Worm (Caenorhabditis elegans) whole organism, L3 larva: ENCODE measurements around the gene lpl-1.

Source experiments
- R02D3.7 ChIP-seq: fragments of 150-350 bp; optimal IDR thresholded peaks from 2 replicates; lab custom pipeline; 2014; ENCODE audit warnings: missing biosample characterization, missing genetic modification characterization
- aly-2 ChIP-seq: fragments of 150-350 bp; optimal IDR thresholded peaks from 2 replicates; lab custom pipeline; 2014; ENCODE audit warnings: missing biosample characterization, missing genetic modification characterization
- ama-1 ChIP-seq: fragments of 150-350 bp; optimal IDR thresholded peaks from 2 replicates; lab custom pipeline; 2018
- ceh-16 ChIP-seq: sonication (generic microtip); optimal IDR thresholded peaks from 2 replicates; lab custom pipeline; 2017; ENCODE audit warnings: missing biosample characterization, missing genetic modification characterization
- ceh-82 ChIP-seq: fragments of 150-350 bp; optimal IDR thresholded peaks from 2 replicates; lab custom pipeline; 2014; ENCODE audit warnings: missing biosample characterization, missing genetic modification characterization
- ceh-9 ChIP-seq: sonication (generic microtip); optimal IDR thresholded peaks from 2 replicates; lab custom pipeline; 2018; ENCODE audit warnings: missing biosample characterization, missing genetic modification characterization
- daf-12 ChIP-seq: fragments of 150-350 bp; optimal IDR thresholded peaks from 2 replicates; lab custom pipeline; 2014; ENCODE audit warnings: missing biosample characterization, missing genetic modification reagents, missing genetic modification characterization
- egl-27 ChIP-seq: sonication (generic microtip); optimal IDR thresholded peaks from 4 replicates; lab custom pipeline; 2017; ENCODE audit warnings: missing biosample characterization, missing genetic modification reagents, missing genetic modification characterization
- egl-5 ChIP-seq: fragments of 150-350 bp; optimal IDR thresholded peaks from 2 replicates; lab custom pipeline; 2017; ENCODE audit warnings: missing biosample characterization, missing genetic modification reagents, missing genetic modification characterization, inconsistent platforms
- elt-1 ChIP-seq: fragments of 150-350 bp; optimal IDR thresholded peaks from 2 replicates; lab custom pipeline; 2014; ENCODE audit warnings: missing biosample characterization, missing genetic modification characterization
- elt-3 ChIP-seq, 3 experiments: fragments of 150-350 bp in 1 of 3; sonication (generic microtip) in 2 of 3; optimal IDR thresholded peaks; 2 replicates in 2 of 3; 4 replicates in 1 of 3; lab custom pipeline; 2014 to 2017; ENCODE audit warnings: missing biosample characterization in 3 of 3, missing genetic modification characterization in 3 of 3
- eor-1 ChIP-seq, 2 experiments: fragments of 150-350 bp; optimal IDR thresholded peaks; 2 replicates each; lab custom pipeline; 2014 to 2018; ENCODE audit warnings: missing biosample characterization in 2 of 2, missing genetic modification characterization in 2 of 2
- fkh-10 ChIP-seq: sonication (generic microtip); optimal IDR thresholded peaks from 2 replicates; lab custom pipeline; 2017; ENCODE audit warnings: missing biosample characterization, missing genetic modification reagents, missing genetic modification characterization
- fkh-2 ChIP-seq: fragments of 150-350 bp; optimal IDR thresholded peaks from 2 replicates; lab custom pipeline; 2014; ENCODE audit warnings: missing biosample characterization, missing genetic modification reagents, missing genetic modification characterization
- fos-1 ChIP-seq: fragments of 150-350 bp; optimal IDR thresholded peaks from 2 replicates; lab custom pipeline; 2014; ENCODE audit warnings: missing biosample characterization, missing genetic modification characterization
- hmg-11 ChIP-seq: sonication (generic microtip); optimal IDR thresholded peaks from 2 replicates; lab custom pipeline; 2016; ENCODE audit warnings: missing genetic modification characterization, missing compliant biosample characterization
- jun-1 ChIP-seq: fragments of 150-350 bp; optimal IDR thresholded peaks from 2 replicates; lab custom pipeline; 2014; ENCODE audit warnings: missing biosample characterization, missing genetic modification reagents, missing genetic modification characterization
- lin-15B ChIP-seq: fragments of 150-350 bp; optimal IDR thresholded peaks from 2 replicates; lab custom pipeline; 2014; ENCODE audit warnings: missing biosample characterization, missing genetic modification characterization
- lin-39 ChIP-seq: fragments of 150-350 bp; optimal IDR thresholded peaks from 2 replicates; lab custom pipeline; 2018; ENCODE audit warnings: missing biosample characterization, missing genetic modification reagents, missing genetic modification characterization
- lsy-12 ChIP-seq: sonication (generic microtip); optimal IDR thresholded peaks from 2 replicates; lab custom pipeline; 2016; ENCODE audit warnings: mild to moderate bottlenecking, missing genetic modification characterization, missing compliant biosample characterization
- mdl-1 ChIP-seq: fragments of 150-350 bp; optimal IDR thresholded peaks from 2 replicates; lab custom pipeline; 2014; ENCODE audit warnings: missing biosample characterization, missing genetic modification characterization
- mml-1 ChIP-seq: fragments of 150-350 bp; sonication (generic microtip); optimal IDR thresholded peaks from 3 replicates; lab custom pipeline; 2014; ENCODE audit warnings: missing biosample characterization, missing genetic modification characterization
- nfya-1 ChIP-seq: sonication (generic microtip); optimal IDR thresholded peaks from 2 replicates; lab custom pipeline; 2017; ENCODE audit warnings: missing genetic modification characterization, mild to moderate bottlenecking, missing compliant biosample characterization, antibody characterized with exemption, moderate library complexity; ENCODE audit not compliant: insufficient read depth
- nhr-12 ChIP-seq: fragments of 150-350 bp; optimal IDR thresholded peaks from 2 replicates; lab custom pipeline; 2014; ENCODE audit warnings: missing biosample characterization, missing genetic modification characterization
- nhr-23 ChIP-seq: fragments of 150-350 bp; optimal IDR thresholded peaks from 2 replicates; lab custom pipeline; 2014; ENCODE audit warnings: missing biosample characterization, missing genetic modification reagents, missing genetic modification characterization
- nhr-237 ChIP-seq: fragments of 150-350 bp; optimal IDR thresholded peaks from 2 replicates; lab custom pipeline; 2014; ENCODE audit warnings: missing biosample characterization, missing genetic modification characterization
- nhr-25 ChIP-seq: sonication (generic microtip); optimal IDR thresholded peaks from 2 replicates; lab custom pipeline; 2017; ENCODE audit warnings: missing biosample characterization, missing genetic modification characterization
- nhr-28 ChIP-seq: fragments of 150-350 bp; optimal IDR thresholded peaks from 2 replicates; lab custom pipeline; 2014; ENCODE audit warnings: missing biosample characterization, missing genetic modification characterization
- nhr-43 ChIP-seq: sonication (generic microtip); optimal IDR thresholded peaks from 2 replicates; lab custom pipeline; 2016; ENCODE audit warnings: mild to moderate bottlenecking, missing genetic modification characterization, missing compliant biosample characterization; ENCODE audit not compliant: poor library complexity, severe bottlenecking
- nhr-77 ChIP-seq: fragments of 150-350 bp; optimal IDR thresholded peaks from 2 replicates; lab custom pipeline; 2014; ENCODE audit warnings: missing biosample characterization, missing genetic modification characterization
- pha-4 ChIP-seq: fragments of 150-350 bp; optimal IDR thresholded peaks from 2 replicates; lab custom pipeline; 2014; ENCODE audit warnings: missing biosample characterization, missing genetic modification reagents, missing genetic modification characterization
- pqm-1 ChIP-seq: fragments of 150-350 bp; optimal IDR thresholded peaks from 2 replicates; lab custom pipeline; 2017; ENCODE audit warnings: missing biosample characterization, missing genetic modification characterization, inconsistent platforms
- sea-2 ChIP-seq: fragments of 150-350 bp; sonication (generic microtip); optimal IDR thresholded peaks from 4 replicates; lab custom pipeline; 2014; ENCODE audit warnings: missing biosample characterization, missing genetic modification reagents, missing genetic modification characterization
- skn-1 ChIP-seq: fragments of 150-350 bp; optimal IDR thresholded peaks from 2 replicates; lab custom pipeline; 2014; ENCODE audit warnings: missing biosample characterization, missing genetic modification characterization
- snpc-4 ChIP-seq: fragments of 150-350 bp; optimal IDR thresholded peaks from 2 replicates; lab custom pipeline; 2014; ENCODE audit warnings: missing biosample characterization, missing genetic modification characterization
- tbx-2 ChIP-seq: sonication (generic microtip); optimal IDR thresholded peaks from 2 replicates; lab custom pipeline; 2016; ENCODE audit warnings: mild to moderate bottlenecking, missing genetic modification characterization, missing compliant biosample characterization
- unc-39 ChIP-seq: sonication (generic microtip); optimal IDR thresholded peaks from 4 replicates; lab custom pipeline; 2017; ENCODE audit warnings: missing biosample characterization, missing genetic modification characterization
- unc-62 ChIP-seq: fragments of 150-350 bp; sonication (generic microtip); optimal IDR thresholded peaks from 4 replicates; lab custom pipeline; 2014; ENCODE audit warnings: missing biosample characterization, missing genetic modification reagents, missing genetic modification characterization
- zag-1 ChIP-seq: fragments of 150-350 bp; optimal IDR thresholded peaks from 2 replicates; lab custom pipeline; 2014; ENCODE audit warnings: missing biosample characterization, missing genetic modification characterization

The lpl-1 gene

DNA sequence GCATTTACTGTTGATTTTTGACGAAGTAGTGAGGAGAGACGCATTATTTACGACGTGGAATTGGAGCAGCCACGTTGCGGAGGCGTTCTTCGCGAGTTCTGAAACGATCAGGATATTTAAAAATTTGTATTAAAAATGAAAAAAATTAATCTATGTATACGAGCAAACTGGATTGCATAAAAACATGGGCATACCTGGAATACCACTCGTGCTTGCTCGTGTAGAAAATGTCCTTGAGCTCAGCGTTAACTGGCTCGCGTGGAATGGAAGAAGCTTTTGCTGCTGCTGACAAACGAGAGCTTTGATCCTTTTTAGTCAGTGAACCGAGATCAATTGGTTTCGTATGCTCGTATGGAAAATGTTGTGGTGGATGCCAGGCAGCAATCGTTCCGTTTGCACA is at the start of gene lpl-1:
Gene lpl-1, minus strand, starts transcription at position 101 of the 400 bp plus-strand sequence.
- TF ChIP-seq egl-5 (tag; lab: Kevin White, UChicago) (no peak), elt-1 (tag; lab: Kevin White, UChicago) (no peak), ama-1 (lab: Kevin White, UChicago) (no peak), nhr-28 (no peak), sea-2 (no peak), unc-62 (GFP tag; lab: Kevin White, UChicago) (no peak), mml-1 (tag; lab: Kevin White, UChicago) (no peak), lin-39 (tag; lab: Kevin White, UChicago) (no peak), fos-1 (tag; lab: Kevin White, UChicago) (no peak), skn-1 (tag; lab: Kevin White, UChicago) (no peak), eor-1 (tag; optimal IDR thresholded peaks at IDR 0.05; lab: Kevin White, UChicago) (no peak), nhr-12 (tag; lab: Kevin White, UChicago) (no peak), nfya-1 (tag; lab: Kevin White, UChicago) (no peak), ceh-82 (tag; lab: Kevin White, UChicago) (no peak), nhr-77 (tag; lab: Kevin White, UChicago) (no peak), nhr-43 (tag; lab: Kevin White, UChicago) (no peak)

DNA sequence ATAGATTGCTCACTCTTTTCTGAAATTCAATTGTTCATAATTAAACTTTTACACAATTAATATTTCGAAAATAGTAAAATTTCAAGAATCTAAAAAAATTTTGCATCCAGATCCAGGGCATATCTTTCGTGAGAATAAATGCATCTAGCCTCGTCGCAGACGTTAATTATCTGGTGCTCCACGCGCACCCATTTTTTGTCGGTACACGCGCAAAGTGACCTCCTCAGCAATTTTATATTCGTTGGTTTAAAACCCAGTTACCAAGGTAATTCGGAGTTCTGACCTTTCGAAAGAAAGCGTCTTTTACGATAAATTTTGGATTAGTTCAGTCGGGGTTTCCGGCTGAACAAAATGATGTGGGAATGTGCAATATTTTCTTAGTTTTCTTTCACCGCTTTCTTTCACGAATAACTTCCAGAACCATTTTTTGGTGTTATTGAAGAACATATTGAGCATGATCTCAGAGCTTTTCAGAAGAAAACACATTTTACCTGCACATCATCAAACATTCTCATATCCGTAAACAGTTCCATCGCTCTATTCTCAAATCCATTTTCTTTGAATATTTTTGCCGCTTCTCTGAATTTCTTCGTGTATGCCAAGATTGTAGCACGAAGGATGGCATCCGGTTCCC is 46.5 kb upstream of the lpl-1 start:
- no peak for TF ChIP-seq lin-39 (tag; lab: Kevin White, UChicago)
- TF ChIP-seq tbx-2 (tag; lab: Kevin White, UChicago), result no peak
- TF ChIP-seq mdl-1 (tag; lab: Kevin White, UChicago), result no peak
- no peak for TF ChIP-seq elt-1 (tag; lab: Kevin White, UChicago)
- TF ChIP-seq fkh-10 (GFP tag; lab: Kevin White, UChicago), result no peak
- TF ChIP-seq R02D3.7 (tag; lab: Kevin White, UChicago), result no peak

DNA sequence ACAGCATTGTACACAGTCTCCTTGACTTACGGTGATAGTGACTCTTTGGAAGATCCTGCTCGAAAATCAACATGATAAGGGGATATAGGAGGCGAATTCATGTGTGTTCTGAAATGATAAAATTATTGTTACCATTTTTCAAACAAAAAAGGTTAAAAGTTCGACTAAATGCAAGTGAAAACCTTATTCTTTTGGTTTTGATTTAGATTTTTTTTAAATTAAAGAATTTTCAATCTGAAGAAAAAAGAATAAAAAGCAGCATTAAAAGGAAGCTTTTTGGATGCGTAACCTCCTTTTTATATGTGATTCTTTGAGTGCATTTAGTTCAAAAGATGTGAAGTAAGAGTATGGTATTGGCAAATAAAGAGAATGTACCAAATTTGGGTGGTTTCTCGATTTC is 41.5 kb upstream of the lpl-1 start, which contains the start of gene delm-1:
Gene delm-1, minus strand, starts transcription at position 101 of the 400 bp plus-strand sequence.
- TF ChIP-seq aly-2 (tag; lab: Kevin White, UChicago) (no peak), lsy-12 (no peak), ceh-9 (tag; lab: Kevin White, UChicago) (no peak), egl-27 (tag; lab: Kevin White, UChicago) (no peak), pqm-1 (tag; lab: Kevin White, UChicago) (no peak), ceh-82 (tag; lab: Kevin White, UChicago) (no peak), nhr-12 (tag; lab: Kevin White, UChicago) (no peak), fkh-2 (no peak), unc-62 (GFP tag; lab: Kevin White, UChicago) (no peak)
- TF ChIP-seq, all 47 proteins: peak for 0

DNA sequence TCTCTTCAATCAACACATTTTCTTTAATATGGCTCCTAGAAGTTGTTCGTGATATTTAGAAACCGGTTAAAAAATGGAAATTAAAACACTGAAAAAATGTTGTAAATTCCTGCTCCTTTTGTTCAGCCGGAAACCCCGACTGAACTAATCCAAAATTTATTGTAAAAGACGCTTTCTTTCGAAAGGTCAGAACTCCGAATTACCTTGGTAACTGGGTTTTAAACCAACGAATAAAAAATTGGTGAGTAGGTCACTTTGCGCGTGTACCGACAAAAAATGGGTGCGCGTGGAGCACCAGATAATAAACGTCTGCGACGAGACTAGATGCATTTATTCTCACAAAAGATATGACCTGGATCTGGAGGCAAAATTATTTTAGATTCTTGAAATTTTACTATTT is 36.8 kb upstream of the lpl-1 start:
- TF ChIP-seq pha-4 (tag; lab: Kevin White, UChicago) (no peak), snpc-4 (tag; lab: Kevin White, UChicago) (peak; percentile 45), pqm-1 (tag; lab: Kevin White, UChicago) (no peak), ceh-16 (tag; lab: Kevin White, UChicago) (no peak), fkh-2 (no peak), nhr-237 (tag; lab: Kevin White, UChicago) (no peak)

DNA sequence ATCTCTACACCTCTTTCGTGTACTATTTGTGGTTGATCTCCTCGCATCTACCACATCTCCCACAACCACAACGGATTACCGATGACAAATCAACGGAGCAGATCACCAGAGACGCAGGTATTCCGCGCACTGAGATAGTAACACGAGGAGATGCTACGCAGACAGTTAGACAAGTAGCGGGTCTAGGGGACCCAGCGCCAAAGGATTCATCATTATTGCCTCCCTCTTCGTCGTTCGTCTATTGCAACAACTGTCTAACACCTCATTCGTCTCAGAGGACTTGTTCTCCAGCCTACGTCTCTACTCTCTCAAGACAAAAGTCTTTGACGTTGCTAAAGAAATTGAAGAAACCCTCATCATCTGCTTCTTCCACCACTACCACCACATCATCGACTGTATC is 27.7 kb upstream of the lpl-1 start:
- TF ChIP-seq fkh-2 (no peak), daf-12 (tag; lab: Kevin White, UChicago) (no peak), mml-1 (tag; lab: Kevin White, UChicago) (no peak), unc-39 (no peak), lin-15B (peak; percentile 31), nhr-25 (tag; lab: Kevin White, UChicago) (peak; percentile 63), nhr-43 (tag; lab: Kevin White, UChicago) (peak; percentile 81), snpc-4 (tag; lab: Kevin White, UChicago) (no peak), nfya-1 (tag; lab: Kevin White, UChicago) (peak; percentile 46), lin-39 (tag; lab: Kevin White, UChicago) (no peak), unc-62 (GFP tag; lab: Kevin White, UChicago) (no peak), pha-4 (tag; lab: Kevin White, UChicago) (peak; percentile 4), tbx-2 (tag; lab: Kevin White, UChicago) (no peak), skn-1 (tag; lab: Kevin White, UChicago) (no peak), jun-1 (peak; percentile 36), hmg-11 (tag; lab: Kevin White, UChicago) (peak; percentile 31), nhr-237 (tag; lab: Kevin White, UChicago) (no peak), mdl-1 (tag; lab: Kevin White, UChicago) (peak; percentile 42), elt-3 (tag; optimal IDR thresholded peaks at IDR 0.05; lab: Kevin White, UChicago) (peak in 1 of 3 experiments; percentile 29), nhr-77 (tag; lab: Kevin White, UChicago) (no peak), nhr-23 (tag; lab: Kevin White, UChicago) (peak; percentile 65), R02D3.7 (tag; lab: Kevin White, UChicago) (no peak), egl-5 (tag; lab: Kevin White, UChicago) (peak; percentile 9), zag-1 (tag; lab: Kevin White, UChicago) (no peak)
